Worm (Caenorhabditis elegans) whole organism, L3 larva: ENCODE results near the gene F46C5.9.

Experiments
- R02D3.7 ChIP-seq: fragments of 150-350 bp; optimal IDR thresholded peaks from 2 replicates; lab custom pipeline; 2014; ENCODE audit warnings: missing biosample characterization, missing genetic modification characterization
- ZK546.5 ChIP-seq: sonication (generic microtip); optimal IDR thresholded peaks from 2 replicates; lab custom pipeline; 2017; ENCODE audit warnings: missing biosample characterization, missing genetic modification characterization
- ama-1 ChIP-seq: fragments of 150-350 bp; optimal IDR thresholded peaks from 2 replicates; lab custom pipeline; 2018
- ceh-82 ChIP-seq: fragments of 150-350 bp; optimal IDR thresholded peaks from 2 replicates; lab custom pipeline; 2014; ENCODE audit warnings: missing biosample characterization, missing genetic modification characterization
- egl-27 ChIP-seq: sonication (generic microtip); optimal IDR thresholded peaks from 4 replicates; lab custom pipeline; 2017; ENCODE audit warnings: missing biosample characterization, missing genetic modification reagents, missing genetic modification characterization
- egl-5 ChIP-seq: fragments of 150-350 bp; optimal IDR thresholded peaks from 2 replicates; lab custom pipeline; 2017; ENCODE audit warnings: missing biosample characterization, missing genetic modification reagents, missing genetic modification characterization, inconsistent platforms
- elt-3 ChIP-seq, 3 experiments: fragments of 150-350 bp in 1 of 3; sonication (generic microtip) in 2 of 3; optimal IDR thresholded peaks; 2 replicates in 2 of 3; 4 replicates in 1 of 3; lab custom pipeline; 2014 to 2017; ENCODE audit warnings: missing biosample characterization in 3 of 3, missing genetic modification characterization in 3 of 3
- fkh-10 ChIP-seq: sonication (generic microtip); optimal IDR thresholded peaks from 2 replicates; lab custom pipeline; 2017; ENCODE audit warnings: missing biosample characterization, missing genetic modification reagents, missing genetic modification characterization
- fkh-2 ChIP-seq: fragments of 150-350 bp; optimal IDR thresholded peaks from 2 replicates; lab custom pipeline; 2014; ENCODE audit warnings: missing biosample characterization, missing genetic modification reagents, missing genetic modification characterization
- hmg-11 ChIP-seq: sonication (generic microtip); optimal IDR thresholded peaks from 2 replicates; lab custom pipeline; 2016; ENCODE audit warnings: missing genetic modification characterization, missing compliant biosample characterization
- jun-1 ChIP-seq: fragments of 150-350 bp; optimal IDR thresholded peaks from 2 replicates; lab custom pipeline; 2014; ENCODE audit warnings: missing biosample characterization, missing genetic modification reagents, missing genetic modification characterization
- lin-39 ChIP-seq: fragments of 150-350 bp; optimal IDR thresholded peaks from 2 replicates; lab custom pipeline; 2018; ENCODE audit warnings: missing biosample characterization, missing genetic modification reagents, missing genetic modification characterization
- mdl-1 ChIP-seq: fragments of 150-350 bp; optimal IDR thresholded peaks from 2 replicates; lab custom pipeline; 2014; ENCODE audit warnings: missing biosample characterization, missing genetic modification characterization
- mml-1 ChIP-seq: fragments of 150-350 bp; sonication (generic microtip); optimal IDR thresholded peaks from 3 replicates; lab custom pipeline; 2014; ENCODE audit warnings: missing biosample characterization, missing genetic modification characterization
- nfya-1 ChIP-seq: sonication (generic microtip); optimal IDR thresholded peaks from 2 replicates; lab custom pipeline; 2017; ENCODE audit warnings: missing genetic modification characterization, mild to moderate bottlenecking, missing compliant biosample characterization, antibody characterized with exemption, moderate library complexity; ENCODE audit not compliant: insufficient read depth
- nhr-11 ChIP-seq: fragments of 150-350 bp; optimal IDR thresholded peaks from 2 replicates; lab custom pipeline; 2014; ENCODE audit warnings: missing biosample characterization, missing genetic modification characterization
- nhr-12 ChIP-seq: fragments of 150-350 bp; optimal IDR thresholded peaks from 2 replicates; lab custom pipeline; 2014; ENCODE audit warnings: missing biosample characterization, missing genetic modification characterization
- nhr-23 ChIP-seq: fragments of 150-350 bp; optimal IDR thresholded peaks from 2 replicates; lab custom pipeline; 2014; ENCODE audit warnings: missing biosample characterization, missing genetic modification reagents, missing genetic modification characterization
- nhr-237 ChIP-seq: fragments of 150-350 bp; optimal IDR thresholded peaks from 2 replicates; lab custom pipeline; 2014; ENCODE audit warnings: missing biosample characterization, missing genetic modification characterization
- nhr-25 ChIP-seq: sonication (generic microtip); optimal IDR thresholded peaks from 2 replicates; lab custom pipeline; 2017; ENCODE audit warnings: missing biosample characterization, missing genetic modification characterization
- nhr-28 ChIP-seq: fragments of 150-350 bp; optimal IDR thresholded peaks from 2 replicates; lab custom pipeline; 2014; ENCODE audit warnings: missing biosample characterization, missing genetic modification characterization
- nhr-43 ChIP-seq: sonication (generic microtip); optimal IDR thresholded peaks from 2 replicates; lab custom pipeline; 2016; ENCODE audit warnings: mild to moderate bottlenecking, missing genetic modification characterization, missing compliant biosample characterization; ENCODE audit not compliant: poor library complexity, severe bottlenecking
- nhr-77 ChIP-seq: fragments of 150-350 bp; optimal IDR thresholded peaks from 2 replicates; lab custom pipeline; 2014; ENCODE audit warnings: missing biosample characterization, missing genetic modification characterization
- pha-4 ChIP-seq: fragments of 150-350 bp; optimal IDR thresholded peaks from 2 replicates; lab custom pipeline; 2014; ENCODE audit warnings: missing biosample characterization, missing genetic modification reagents, missing genetic modification characterization
- pqm-1 ChIP-seq: fragments of 150-350 bp; optimal IDR thresholded peaks from 2 replicates; lab custom pipeline; 2017; ENCODE audit warnings: missing biosample characterization, missing genetic modification characterization, inconsistent platforms
- sea-2 ChIP-seq: fragments of 150-350 bp; sonication (generic microtip); optimal IDR thresholded peaks from 4 replicates; lab custom pipeline; 2014; ENCODE audit warnings: missing biosample characterization, missing genetic modification reagents, missing genetic modification characterization
- snpc-4 ChIP-seq: fragments of 150-350 bp; optimal IDR thresholded peaks from 2 replicates; lab custom pipeline; 2014; ENCODE audit warnings: missing biosample characterization, missing genetic modification characterization
- tbx-2 ChIP-seq: sonication (generic microtip); optimal IDR thresholded peaks from 2 replicates; lab custom pipeline; 2016; ENCODE audit warnings: mild to moderate bottlenecking, missing genetic modification characterization, missing compliant biosample characterization
- unc-39 ChIP-seq: sonication (generic microtip); optimal IDR thresholded peaks from 4 replicates; lab custom pipeline; 2017; ENCODE audit warnings: missing biosample characterization, missing genetic modification characterization
- ztf-4 ChIP-seq: fragments of 150-350 bp; optimal IDR thresholded peaks from 2 replicates; lab custom pipeline; 2014; ENCODE audit warnings: missing biosample characterization, missing genetic modification characterization

The F46C5.9 gene

DNA sequence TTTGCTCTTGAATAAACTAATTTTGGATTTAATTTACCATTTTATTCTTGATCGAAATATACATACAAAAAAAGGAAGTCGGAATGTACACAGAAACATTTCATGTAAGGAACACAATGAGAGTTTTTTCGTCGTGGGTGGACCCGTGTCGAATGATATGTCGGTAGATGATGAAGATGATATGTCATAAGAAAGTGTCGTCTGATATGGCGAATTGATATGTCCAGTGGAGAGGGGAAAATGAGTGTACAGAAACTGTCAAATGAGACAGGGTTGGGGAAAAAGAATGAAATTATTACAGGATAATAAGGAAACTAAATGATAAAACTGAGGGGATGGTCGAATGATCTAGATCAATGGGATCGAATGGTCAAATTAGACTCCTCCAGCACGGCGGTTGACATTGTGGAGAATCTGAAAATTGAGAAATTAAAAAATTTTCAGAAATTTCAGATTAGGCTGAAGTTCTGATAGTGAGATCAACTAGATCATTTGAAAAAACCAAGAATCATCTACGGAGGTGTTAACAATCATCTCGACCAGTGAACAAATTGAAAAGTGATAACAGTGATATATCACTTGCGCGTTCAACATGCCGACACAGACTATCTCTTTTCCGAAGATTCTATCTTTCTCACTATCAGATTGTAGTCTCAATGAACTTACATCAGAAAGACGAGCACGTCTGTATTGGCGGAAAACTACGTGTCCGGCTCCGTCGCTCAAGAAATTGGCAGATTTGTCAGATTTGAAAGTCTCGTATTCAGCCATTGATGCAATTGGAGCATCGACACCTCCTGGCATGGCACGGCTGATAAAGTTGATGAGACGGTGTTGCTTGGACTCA is 9.8 kb upstream of the F46C5.9 start (continued):
- TF ChIP-seq ceh-82 (no peak), nhr-12 (no peak), snpc-4 (tag; lab: Kevin White, UChicago) (no peak), hmg-11 (no peak), lin-39 (tag; lab: Kevin White, UChicago) (no peak), ztf-4 (tag; lab: Kevin White, UChicago) (peak; percentile 57), jun-1 (tag; lab: Kevin White, UChicago) (peak; percentile 40)

DNA sequence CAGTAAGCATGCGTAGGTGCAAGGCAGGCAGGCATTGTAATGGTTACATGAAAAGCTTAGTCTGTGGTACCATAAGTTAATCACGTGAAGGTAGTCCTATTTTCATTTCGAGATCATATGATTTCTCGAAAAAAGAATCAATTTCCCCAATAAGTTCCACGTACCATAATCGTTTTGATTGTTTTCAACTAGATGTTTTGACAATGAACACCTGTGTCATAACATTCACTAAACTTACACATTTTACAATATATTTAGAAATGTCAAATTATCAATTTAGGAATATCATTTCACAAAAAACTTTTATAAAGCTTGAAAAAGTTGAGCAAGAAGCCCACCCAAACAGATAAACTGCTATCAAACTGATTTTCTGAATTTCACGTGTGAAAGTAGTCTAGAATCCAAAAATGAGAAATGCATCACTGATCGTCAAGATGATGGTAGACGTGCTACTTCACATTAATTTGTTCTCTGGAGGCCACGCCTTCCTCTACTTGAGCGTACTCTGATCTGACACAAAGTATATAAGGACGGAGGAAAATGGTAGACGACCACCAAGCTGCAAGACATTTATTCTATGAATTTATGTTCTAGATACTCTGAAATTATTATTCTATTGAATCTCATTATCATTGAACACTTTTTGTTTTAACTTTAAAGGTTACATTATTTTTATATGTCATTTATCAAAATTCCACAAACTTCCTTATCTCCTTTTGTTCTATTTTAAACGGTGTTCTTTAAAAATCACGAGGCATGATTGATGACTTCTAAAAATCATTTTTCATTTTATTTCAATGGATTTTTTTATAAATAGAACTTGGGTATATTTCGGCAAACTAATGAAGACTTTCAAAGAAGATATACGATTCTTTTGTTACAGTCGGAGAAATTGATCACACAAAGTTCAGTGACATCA is 8.7 kb upstream of the F46C5.9 start, which contains the start of gene F46C5.10:
TSS of gene F46C5.10 (minus strand) at position 51 of the 919 bp plus-strand sequence.
- peak; percentile 69 for TF ChIP-seq nhr-23
- peak; percentile 9 for TF ChIP-seq nhr-28 (tag; lab: Kevin White, UChicago)
- peak; percentile 88 for TF ChIP-seq nhr-43 (tag; lab: Kevin White, UChicago)
- TF ChIP-seq pha-4 = no peak
- TF ChIP-seq pqm-1 (tag; lab: Kevin White, UChicago) = no peak
- TF ChIP-seq nhr-25 = peak; percentile 49

DNA sequence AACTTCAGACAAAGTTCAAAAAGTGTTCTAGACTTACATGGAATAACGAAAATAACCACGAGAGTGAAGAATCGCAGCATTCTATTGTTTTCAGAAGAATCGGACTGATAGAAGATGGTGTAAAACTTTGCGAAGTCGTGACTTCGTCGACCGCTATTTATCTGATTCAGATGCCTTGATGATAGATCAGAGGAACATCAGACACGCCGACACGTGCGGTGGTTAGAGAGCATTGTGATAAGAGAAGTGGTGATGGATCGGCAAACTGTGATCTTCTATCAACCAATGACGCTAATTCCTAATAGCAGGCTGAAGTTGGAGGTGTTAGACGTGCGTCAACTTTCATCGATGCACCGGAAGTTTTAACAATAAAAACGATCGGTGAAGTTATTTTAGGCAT is 7.7 kb upstream of the F46C5.9 start:
- TF ChIP-seq fkh-10 (GFP tag; lab: Kevin White, UChicago) (no peak), nhr-25 (peak; percentile 87), tbx-2 (tag; lab: Kevin White, UChicago) (peak; percentile 8), nhr-23 (peak; percentile 70), sea-2 (GFP tag; lab: Kevin White, UChicago) (no peak), ZK546.5 (no peak), fkh-2 (tag; lab: Kevin White, UChicago) (no peak), hmg-11 (no peak), nhr-11 (no peak), egl-27 (tag; lab: Kevin White, UChicago) (peak; percentile 35), nhr-28 (tag; lab: Kevin White, UChicago) (no peak), nhr-237 (tag; lab: Kevin White, UChicago) (no peak), nhr-77 (no peak), nhr-43 (tag; lab: Kevin White, UChicago) (peak; percentile 98), pqm-1 (tag; lab: Kevin White, UChicago) (no peak), lin-39 (tag; lab: Kevin White, UChicago) (no peak), nfya-1 (tag; lab: Kevin White, UChicago) (no peak), ama-1 (lab: Kevin White, UChicago) (peak; percentile 68), egl-5 (tag; lab: Kevin White, UChicago) (no peak), jun-1 (tag; lab: Kevin White, UChicago) (no peak), mml-1 (no peak), unc-39 (tag; lab: Kevin White, UChicago) (no peak), mdl-1 (tag; lab: Kevin White, UChicago) (peak; percentile 27), elt-3 (tag; optimal IDR thresholded peaks at IDR 0.05; lab: Kevin White, UChicago) (peak in 2 of 3 experiments; percentile 39 to 62)
- TF ChIP-seq, all 47 proteins: peak for 8

DNA sequence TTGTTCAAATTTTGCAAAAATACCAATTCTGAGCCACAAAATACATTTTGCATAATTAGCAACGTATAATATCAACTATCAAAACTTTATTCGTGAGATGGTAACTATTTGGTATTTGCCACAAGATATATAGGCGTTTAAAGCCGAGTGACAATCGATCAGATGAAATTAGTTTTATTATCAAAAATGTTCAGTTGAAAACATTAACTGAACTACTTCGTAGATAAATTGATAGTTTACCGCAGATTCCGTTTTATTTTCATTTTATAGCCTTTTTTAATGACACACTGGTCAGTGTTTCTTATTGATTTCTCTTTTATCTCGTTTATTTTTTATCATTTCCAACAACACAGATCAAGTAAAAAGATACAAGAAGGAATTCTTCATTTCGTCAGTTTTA is 6.7 kb upstream of the F46C5.9 start:
- TF ChIP-seq nhr-25 = peak; percentile 49
- no peak for TF ChIP-seq pha-4
- peak; percentile 33 for TF ChIP-seq nhr-43 (tag; lab: Kevin White, UChicago)
- TF ChIP-seq nhr-23 = peak; percentile 43
- no peak for TF ChIP-seq unc-39 (tag; lab: Kevin White, UChicago)

DNA sequence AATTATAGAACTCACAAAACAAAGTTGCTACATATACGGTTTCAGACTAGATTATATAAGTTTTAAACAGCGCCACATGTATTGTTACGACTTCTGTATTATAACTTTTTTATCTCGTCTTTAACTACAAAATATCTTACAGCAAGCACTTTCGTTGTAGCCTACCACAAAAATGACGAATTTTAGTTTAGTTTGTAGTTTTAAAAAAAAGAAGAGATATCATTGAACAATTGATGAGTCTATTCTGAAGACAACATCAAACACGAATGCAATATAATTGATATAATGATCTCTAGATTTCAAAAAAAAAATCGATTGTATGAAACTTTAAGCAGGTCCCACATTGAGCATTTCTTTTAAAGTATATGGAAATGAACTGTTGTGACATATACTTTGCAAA is 3.7 kb upstream of the F46C5.9 start:
- TF ChIP-seq nhr-43 (tag; lab: Kevin White, UChicago) = peak; percentile 25
- TF ChIP-seq nhr-237 (tag; lab: Kevin White, UChicago) = no peak
- no peak for TF ChIP-seq R02D3.7 (tag; lab: Kevin White, UChicago)
- TF ChIP-seq elt-3 (tag; optimal IDR thresholded peaks at IDR 0.05; lab: Kevin White, UChicago) = peak in 1 of 3 experiments; percentile 20
- no peak for TF ChIP-seq ama-1 (lab: Kevin White, UChicago)
- TF ChIP-seq egl-27 (tag; lab: Kevin White, UChicago) = no peak
- TF ChIP-seq unc-39 (tag; lab: Kevin White, UChicago) = no peak
- TF ChIP-seq mdl-1 (tag; lab: Kevin White, UChicago) = no peak
